Worm (Caenorhabditis elegans) whole organism, L2 larva: ENCODE measurements around the gene str-181.

Experiments used
- alr-1 ChIP-seq: fragments of 150-350 bp; optimal IDR thresholded peaks from 2 replicates; lab custom pipeline; 2014; ENCODE audit warnings: missing biosample characterization, missing genetic modification characterization
- elt-1 ChIP-seq: fragments of 150-350 bp; optimal IDR thresholded peaks from 2 replicates; lab custom pipeline; 2014; ENCODE audit warnings: missing biosample characterization, missing genetic modification characterization
- elt-3 ChIP-seq: sonication (generic microtip); optimal IDR thresholded peaks from 2 replicates; lab custom pipeline; 2017; ENCODE audit warnings: missing biosample characterization, missing genetic modification characterization
- lin-13 ChIP-seq: fragments of 150-350 bp; optimal IDR thresholded peaks from 2 replicates; lab custom pipeline; 2014; ENCODE audit warnings: missing biosample characterization, missing genetic modification reagents, missing genetic modification characterization
- mdl-1 ChIP-seq, 2 experiments: fragments of 150-350 bp in 1 of 2; sonication (generic microtip) in 1 of 2; optimal IDR thresholded peaks; 2 replicates each; lab custom pipeline; 2017; ENCODE audit warnings: missing biosample characterization in 2 of 2, missing genetic modification characterization in 2 of 2
- nhr-237 ChIP-seq: fragments of 150-350 bp; optimal IDR thresholded peaks from 2 replicates; lab custom pipeline; 2014; ENCODE audit warnings: missing biosample characterization, missing genetic modification characterization
- skn-1 ChIP-seq: sonication (generic microtip); optimal IDR thresholded peaks from 2 replicates; lab custom pipeline; 2017; ENCODE audit warnings: missing biosample characterization, missing genetic modification characterization
- snpc-4 ChIP-seq: fragments of 150-350 bp; optimal IDR thresholded peaks from 2 replicates; lab custom pipeline; 2014; ENCODE audit warnings: missing biosample characterization, missing genetic modification characterization
- unc-55 ChIP-seq: fragments of 150-350 bp; sonication (generic microtip); optimal IDR thresholded peaks from 3 replicates; lab custom pipeline; 2014; ENCODE audit warnings: missing biosample characterization, missing genetic modification reagents, missing genetic modification characterization

ce11 chrV:12760913-12761312, 42.4 kb upstream of the str-181 start, which contains the start of gene F18E2.15:
- TF ChIP-seq snpc-4 (tag; lab: Kevin White, UChicago) (no peak), nhr-237 (no peak), skn-1 (no peak), elt-1 (no peak), alr-1 (tag; lab: Kevin White, UChicago) (no peak), unc-55 (no peak), lin-13 (no peak), mdl-1 (tag; optimal IDR thresholded peaks at IDR 0.05; lab: Kevin White, UChicago) (no peak), elt-3 (tag; lab: Kevin White, UChicago) (no peak)
